Worm (Caenorhabditis elegans) whole organism, L4 larva: ENCODE results near the gene str-206.
A peak's percentile ranks its signal among the peaks of the same experiment; 100 is the strongest.

ENCODE experiments used
- F37D6.2 ChIP-seq: sonication (generic microtip); optimal IDR thresholded peaks from 2 replicates; lab custom pipeline; 2016; ENCODE audit warnings: mild to moderate bottlenecking, missing genetic modification characterization, missing compliant biosample characterization
- R02D3.7 ChIP-seq: fragments of 150-350 bp; sonication (generic microtip); optimal IDR thresholded peaks from 3 replicates; lab custom pipeline; 2014; ENCODE audit warnings: missing biosample characterization, missing genetic modification characterization
- T20F7.1 ChIP-seq: fragments of 200-800 bp; sonication (Bioruptor generic); optimal IDR thresholded peaks from 2 replicates; lab custom pipeline; 2018; ENCODE audit warnings: mild to moderate bottlenecking, missing genetic modification characterization, missing compliant biosample characterization
- Y105C5A.15 ChIP-seq: fragments of 200-800 bp; sonication (Bioruptor generic); IDR thresholded peaks from 2 replicates; pipeline ENCODE4 v1.3.6; 2022; ENCODE audit warnings: missing genetic modification characterization, missing compliant biosample characterization
- Y48G9A.11 ChIP-seq: fragments of 200-800 bp; sonication (Bioruptor generic); IDR thresholded peaks from 2 replicates; pipeline ENCODE4 v1.3.6; 2022; ENCODE audit warnings: missing genetic modification reagents, missing genetic modification characterization, missing compliant biosample characterization
- Y5F2A.4 ChIP-seq: fragments of 200-800 bp; sonication (Bioruptor generic); optimal IDR thresholded peaks from 2 replicates; lab custom pipeline; 2018; ENCODE audit warnings: mild to moderate bottlenecking, missing genetic modification characterization, missing compliant biosample characterization
- Y75B8A.6 ChIP-seq: fragments of 200-800 bp; sonication (Bioruptor generic); IDR thresholded peaks from 2 replicates; pipeline ENCODE4 v1.3.6; 2022; ENCODE audit warnings: missing genetic modification reagents, missing genetic modification characterization, missing compliant biosample characterization
- ZK337.2 ChIP-seq: fragments of 200-800 bp; sonication (Bioruptor generic); IDR thresholded peaks from 2 replicates; pipeline ENCODE4 v1.3.6; 2022; ENCODE audit warnings: missing genetic modification reagents, missing genetic modification characterization, missing compliant biosample characterization
- ZK546.5 ChIP-seq, 2 experiments: sonication (generic microtip); optimal IDR thresholded peaks; 2 replicates each; lab custom pipeline; 2017; ENCODE audit warnings: missing biosample characterization in 2 of 2, missing genetic modification characterization in 2 of 2
- arid-1 ChIP-seq: fragments of 200-800 bp; sonication (Bioruptor generic); conservative IDR thresholded peaks from 2 replicates; pipeline ENCODE4 v1.3.6; 2022; ENCODE audit warnings: missing genetic modification reagents, missing genetic modification characterization, missing compliant biosample characterization
- ceh-20 ChIP-seq: fragments of 200-800 bp; sonication (Bioruptor generic); IDR thresholded peaks from 2 replicates; pipeline ENCODE4 v1.3.6; 2022; ENCODE audit warnings: missing genetic modification reagents, missing genetic modification characterization, missing compliant biosample characterization
- ceh-28 ChIP-seq: fragments of 150-350 bp; optimal IDR thresholded peaks from 2 replicates; lab custom pipeline; 2014; ENCODE audit warnings: missing biosample characterization, missing genetic modification reagents, missing genetic modification characterization
- ceh-32 ChIP-seq: sonication (generic microtip); optimal IDR thresholded peaks from 2 replicates; lab custom pipeline; 2016; ENCODE audit warnings: mild to moderate bottlenecking, missing genetic modification characterization, missing compliant biosample characterization; ENCODE audit not compliant: poor library complexity
- ces-1 ChIP-seq: fragments of 150-350 bp; sonication (generic microtip); optimal IDR thresholded peaks from 4 replicates; lab custom pipeline; 2014; ENCODE audit warnings: missing biosample characterization, missing genetic modification reagents, missing genetic modification characterization
- daf-12 ChIP-seq: fragments of 150-350 bp; optimal IDR thresholded peaks from 2 replicates; lab custom pipeline; 2014; ENCODE audit warnings: missing biosample characterization, missing genetic modification reagents, missing genetic modification characterization
- daf-16 ChIP-seq, 3 experiments: sonication (generic microtip); optimal IDR thresholded peaks; 2 replicates each; lab custom pipeline; 2016 to 2017; ENCODE audit warnings: missing genetic modification characterization in 3 of 3, missing genetic modification reagents in 3 of 3, mild to moderate bottlenecking in 2 of 3, missing compliant biosample characterization in 2 of 3, missing biosample characterization in 1 of 3, moderate library complexity in 1 of 3
- daf-19 ChIP-seq: fragments of 200-800 bp; sonication (Bioruptor generic); conservative IDR thresholded peaks from 2 replicates; pipeline ENCODE4 v1.3.6; 2022; ENCODE audit warnings: missing genetic modification characterization, missing compliant biosample characterization
- dmd-9 ChIP-seq: fragments of 200-800 bp; sonication (Bioruptor generic); IDR thresholded peaks from 2 replicates; pipeline ENCODE4 v1.3.6; 2022; ENCODE audit warnings: missing genetic modification reagents, missing genetic modification characterization, missing compliant biosample characterization
- duxl-1 ChIP-seq: sonication (generic microtip); optimal IDR thresholded peaks from 2 replicates; lab custom pipeline; 2016; ENCODE audit warnings: mild to moderate bottlenecking, missing genetic modification characterization, moderate library complexity, missing compliant biosample characterization; ENCODE audit not compliant: poor library complexity
- dve-1 ChIP-seq: sonication (generic microtip); optimal IDR thresholded peaks from 2 replicates; lab custom pipeline; 2017; ENCODE audit warnings: antibody characterized with exemption, mild to moderate bottlenecking, missing genetic modification characterization, missing compliant biosample characterization; ENCODE audit not compliant: insufficient read depth
- egl-27 ChIP-seq: sonication (generic microtip); optimal IDR thresholded peaks from 3 replicates; lab custom pipeline; 2017; ENCODE audit warnings: missing biosample characterization, missing genetic modification reagents, missing genetic modification characterization
- fos-1 ChIP-seq: fragments of 150-350 bp; optimal IDR thresholded peaks from 2 replicates; lab custom pipeline; 2014; ENCODE audit warnings: missing biosample characterization, missing genetic modification characterization
- gei-8 ChIP-seq: fragments of 200-800 bp; sonication (Bioruptor generic); optimal IDR thresholded peaks from 2 replicates; lab custom pipeline; 2018; ENCODE audit warnings: mild to moderate bottlenecking, missing genetic modification characterization, missing compliant biosample characterization
- hlh-11 ChIP-seq: fragments of 200-800 bp; sonication (Bioruptor generic); optimal IDR thresholded peaks from 2 replicates; lab custom pipeline; 2018; ENCODE audit warnings: mild to moderate bottlenecking, missing genetic modification characterization, missing compliant biosample characterization
- hmg-1.1 ChIP-seq: fragments of 200-800 bp; sonication (Bioruptor generic); IDR thresholded peaks from 2 replicates; pipeline ENCODE4 v1.3.6; 2022; ENCODE audit warnings: missing genetic modification reagents, missing genetic modification characterization, missing compliant biosample characterization
- lim-7 ChIP-seq: fragments of 200-800 bp; sonication (Bioruptor generic); IDR thresholded peaks from 2 replicates; pipeline ENCODE4 v1.3.6; 2022; ENCODE audit warnings: missing genetic modification characterization, missing compliant biosample characterization
- lin-15B ChIP-seq: fragments of 150-350 bp; sonication (generic microtip); optimal IDR thresholded peaks from 3 replicates; lab custom pipeline; 2014; ENCODE audit warnings: missing biosample characterization, missing genetic modification characterization
- lsy-2 ChIP-seq, 2 experiments: fragments of 150-350 bp in 1 of 2; sonication (generic microtip) in 1 of 2; optimal IDR thresholded peaks; 2 replicates each; lab custom pipeline; 2014 to 2017; ENCODE audit warnings: missing biosample characterization in 2 of 2, missing genetic modification characterization in 2 of 2
- madf-9 ChIP-seq: fragments of 200-800 bp; sonication (Bioruptor generic); conservative IDR thresholded peaks from 2 replicates; pipeline ENCODE4 v1.3.6; 2022; ENCODE audit warnings: missing genetic modification reagents, missing genetic modification characterization, missing compliant biosample characterization
- mdt-29 ChIP-seq: fragments of 200-800 bp; sonication (Bioruptor generic); IDR thresholded peaks from 2 replicates; pipeline ENCODE4 v1.3.6; 2022; ENCODE audit warnings: missing genetic modification reagents, missing genetic modification characterization, missing compliant biosample characterization
- mep-1 ChIP-seq: fragments of 150-350 bp; sonication (generic microtip); optimal IDR thresholded peaks from 3 replicates; lab custom pipeline; 2014; ENCODE audit warnings: missing biosample characterization, missing genetic modification characterization
- mxl-2 ChIP-seq: fragments of 200-800 bp; sonication (Bioruptor generic); conservative IDR thresholded peaks from 2 replicates; pipeline ENCODE4 v1.3.6; 2022; ENCODE audit warnings: missing genetic modification reagents, missing genetic modification characterization, missing compliant biosample characterization
- mxl-3 ChIP-seq: fragments of 200-800 bp; sonication (Bioruptor generic); optimal IDR thresholded peaks from 2 replicates; lab custom pipeline; 2018; ENCODE audit warnings: mild to moderate bottlenecking, missing genetic modification characterization, missing compliant biosample characterization
- nhr-237 ChIP-seq: sonication (generic microtip); optimal IDR thresholded peaks from 2 replicates; lab custom pipeline; 2017; ENCODE audit warnings: missing biosample characterization, missing genetic modification characterization
- nhr-25 ChIP-seq: sonication (generic microtip); optimal IDR thresholded peaks from 2 replicates; lab custom pipeline; 2017; ENCODE audit warnings: missing genetic modification characterization, mild to moderate bottlenecking, missing compliant biosample characterization, antibody characterized with exemption, moderate library complexity, borderline replicate concordance; ENCODE audit not compliant: insufficient read depth
- nhr-41 ChIP-seq: fragments of 200-800 bp; sonication (Bioruptor generic); IDR thresholded peaks from 2 replicates; pipeline ENCODE4 v1.3.6; 2022; ENCODE audit warnings: missing genetic modification reagents, missing genetic modification characterization, missing compliant biosample characterization
- nhr-42 ChIP-seq: fragments of 200-800 bp; sonication (Bioruptor generic); IDR thresholded peaks from 2 replicates; pipeline ENCODE4 v1.3.6; 2022; ENCODE audit warnings: missing genetic modification characterization, missing compliant biosample characterization
- nhr-48 ChIP-seq: sonication (generic microtip); optimal IDR thresholded peaks from 2 replicates; lab custom pipeline; 2016; ENCODE audit warnings: mild to moderate bottlenecking, missing genetic modification characterization, missing compliant biosample characterization
- php-3 ChIP-seq: fragments of 200-800 bp; sonication (Bioruptor generic); IDR thresholded peaks from 2 replicates; pipeline ENCODE4 v1.3.6; 2022; ENCODE audit warnings: missing genetic modification reagents, missing genetic modification characterization, missing compliant biosample characterization
- pqm-1 ChIP-seq: sonication (generic microtip); optimal IDR thresholded peaks from 2 replicates; lab custom pipeline; 2017; ENCODE audit warnings: missing biosample characterization, missing genetic modification characterization
- rbr-2 ChIP-seq: sonication (generic microtip); optimal IDR thresholded peaks from 2 replicates; lab custom pipeline; 2016; ENCODE audit warnings: missing genotype, missing genetic modification characterization, missing compliant biosample characterization
- saeg-2 ChIP-seq: fragments of 200-800 bp; sonication (Bioruptor generic); IDR thresholded peaks from 2 replicates; pipeline ENCODE4 v1.3.6; 2022; ENCODE audit warnings: missing genetic modification reagents, missing genetic modification characterization, missing compliant biosample characterization
- skn-1 ChIP-seq: fragments of 150-350 bp; optimal IDR thresholded peaks from 2 replicates; lab custom pipeline; 2014; ENCODE audit warnings: missing biosample characterization, missing genetic modification characterization
- snpc-1.2 ChIP-seq: fragments of 200-800 bp; sonication (Bioruptor generic); IDR thresholded peaks from 2 replicates; pipeline ENCODE4 v1.3.6; 2022; ENCODE audit warnings: missing genetic modification reagents, missing genetic modification characterization, missing compliant biosample characterization
- snpc-4 ChIP-seq: fragments of 150-350 bp; optimal IDR thresholded peaks from 2 replicates; lab custom pipeline; 2014; ENCODE audit warnings: missing biosample characterization, missing genetic modification characterization
- spr-3 ChIP-seq: fragments of 200-800 bp; sonication (Bioruptor generic); optimal IDR thresholded peaks from 2 replicates; lab custom pipeline; 2018; ENCODE audit warnings: mild to moderate bottlenecking, missing genetic modification characterization, missing compliant biosample characterization
- tag-97 ChIP-seq: fragments of 200-800 bp; sonication (Bioruptor generic); IDR thresholded peaks from 2 replicates; pipeline ENCODE4 v1.3.6; 2022; ENCODE audit warnings: missing genetic modification characterization, missing compliant biosample characterization
- unc-39 ChIP-seq: sonication (generic microtip); optimal IDR thresholded peaks from 2 replicates; lab custom pipeline; 2017; ENCODE audit warnings: missing biosample characterization, missing genetic modification characterization
- vab-7 ChIP-seq: fragments of 200-800 bp; sonication (Bioruptor generic); IDR thresholded peaks from 2 replicates; pipeline ENCODE4 v1.3.6; 2022; ENCODE audit warnings: missing genetic modification reagents, missing genetic modification characterization, missing compliant biosample characterization
- zfp-3 ChIP-seq: fragments of 200-800 bp; sonication (Bioruptor generic); conservative IDR thresholded peaks from 2 replicates; pipeline ENCODE4 v1.3.6; 2022; ENCODE audit warnings: missing genetic modification reagents, missing genetic modification characterization, missing compliant biosample characterization
- zip-2 ChIP-seq: fragments of 150-350 bp; optimal IDR thresholded peaks from 2 replicates; lab custom pipeline; 2014; ENCODE audit warnings: missing biosample characterization, missing genetic modification characterization

Gene str-206

DNA sequence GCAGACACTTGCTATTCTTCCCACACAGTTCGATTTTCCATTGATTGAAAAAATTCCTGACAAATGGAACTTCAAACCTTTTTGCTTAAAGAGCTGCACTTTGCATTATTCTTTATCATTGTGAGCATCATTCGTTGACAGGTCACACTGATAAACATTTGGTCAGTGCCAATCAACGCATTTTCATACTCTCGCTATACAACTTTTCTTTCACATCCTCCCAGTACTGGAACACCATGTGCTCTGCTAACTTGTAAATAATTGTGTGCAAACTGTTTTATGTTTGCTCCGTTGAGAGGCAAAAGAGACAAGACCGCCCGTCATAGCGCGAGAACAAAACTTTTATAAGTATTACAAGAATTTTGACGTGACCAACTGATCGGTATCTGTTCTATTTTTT, 6.4 kb upstream of the str-206 start:
- TF ChIP-seq hlh-11 (tag; lab: Kevin White, UChicago), result peak; percentile 71
- TF ChIP-seq spr-3 (GFP tag; lab: Kevin White, UChicago), result no peak
- no peak for TF ChIP-seq egl-27
- TF ChIP-seq dmd-9, result no peak
- TF ChIP-seq nhr-237 (tag; lab: Kevin White, UChicago), result no peak
- no peak for TF ChIP-seq daf-12
- no peak for TF ChIP-seq R02D3.7 (tag; lab: Kevin White, UChicago)
- no peak for TF ChIP-seq Y105C5A.15
- no peak for TF ChIP-seq skn-1
- no peak for TF ChIP-seq hmg-1.1
- TF ChIP-seq duxl-1, result no peak
- TF ChIP-seq daf-19 (GFP tag; lab: Robert Waterston, UW), result no peak
- no peak for TF ChIP-seq ceh-28 (tag; lab: Kevin White, UChicago)
- TF ChIP-seq daf-16 (GFP tag; optimal IDR thresholded peaks at IDR 0.05; lab: Kevin White, UChicago), result no peak
- TF ChIP-seq daf-16 (tag; optimal IDR thresholded peaks at IDR 0.05; lab: Kevin White, UChicago), result peak; percentile 81
- TF ChIP-seq snpc-4 (tag; lab: Kevin White, UChicago), result no peak
- no peak for TF ChIP-seq ZK546.5 (tag; optimal IDR thresholded peaks at IDR 0.05; lab: Kevin White, UChicago)
- TF ChIP-seq lin-15B (tag; lab: Kevin White, UChicago), result no peak
- TF ChIP-seq fos-1, result no peak
- TF ChIP-seq nhr-25 (tag; lab: Kevin White, UChicago), result no peak
- TF ChIP-seq ces-1, result no peak
- TF ChIP-seq mxl-2 (GFP tag; lab: Robert Waterston, UW), result no peak
- TF ChIP-seq php-3 (GFP tag; lab: Robert Waterston, UW), result peak; percentile 52; the same call in 1 of the 2 replicates
- no peak for TF ChIP-seq saeg-2 (GFP tag; lab: Robert Waterston, UW)
- no peak for TF ChIP-seq Y48G9A.11 (GFP tag; lab: Robert Waterston, UW)
- no peak for TF ChIP-seq F37D6.2
- no peak for TF ChIP-seq ZK337.2 (GFP tag; lab: Robert Waterston, UW)
- no peak for TF ChIP-seq lsy-2 (tag; optimal IDR thresholded peaks at IDR 0.05; lab: Kevin White, UChicago)
- no peak for TF ChIP-seq mep-1 (tag; lab: Kevin White, UChicago)
- TF ChIP-seq zfp-3 (GFP tag; lab: Robert Waterston, UW), result no peak
- TF ChIP-seq dve-1 (tag; lab: Kevin White, UChicago), result peak; percentile 65
- no peak for TF ChIP-seq madf-9
- TF ChIP-seq unc-39 (tag; lab: Kevin White, UChicago), result no peak
- TF ChIP-seq snpc-1.2 (GFP tag; lab: Robert Waterston, UW), result no peak
- TF ChIP-seq pqm-1 (tag; lab: Kevin White, UChicago), result peak; percentile 92
- TF ChIP-seq Y5F2A.4 (GFP tag; lab: Kevin White, UChicago), result no peak
- no peak for TF ChIP-seq vab-7 (GFP tag; lab: Robert Waterston, UW)
- no peak for TF ChIP-seq lim-7 (GFP tag; lab: Robert Waterston, UW)
- no peak for TF ChIP-seq nhr-42 (GFP tag; lab: Robert Waterston, UW)
- no peak for TF ChIP-seq nhr-41 (GFP tag; lab: Robert Waterston, UW)
- peak; percentile 30 for TF ChIP-seq T20F7.1 (GFP tag; lab: Kevin White, UChicago)
- TF ChIP-seq mxl-3 (GFP tag; lab: Kevin White, UChicago), result peak; percentile 76
- no peak for TF ChIP-seq ceh-32 (tag; lab: Kevin White, UChicago)
- no peak for TF ChIP-seq mdt-29 (GFP tag; lab: Robert Waterston, UW)
- TF ChIP-seq nhr-48, result peak; percentile 47
- TF ChIP-seq gei-8, result no peak
- no peak for TF ChIP-seq Y75B8A.6 (GFP tag; lab: Robert Waterston, UW)
- TF ChIP-seq arid-1 (GFP tag; lab: Robert Waterston, UW), result no peak
- TF ChIP-seq ceh-20 (GFP tag; lab: Robert Waterston, UW), result no peak
- no peak for TF ChIP-seq tag-97 (GFP tag; lab: Robert Waterston, UW)
- TF ChIP-seq zip-2 (tag; lab: Kevin White, UChicago), result no peak
- no peak for TF ChIP-seq rbr-2 (tag; lab: Kevin White, UChicago)
